Worm (Caenorhabditis elegans) whole organism, midembryonic: Measurements from ENCODE around the gene fubl-1.

Experiments
- T22C8.4 ChIP-seq: fragments of 200-800 bp; sonication (Bioruptor generic); IDR thresholded peaks from 2 replicates; pipeline ENCODE4 v1.3.6; 2022; ENCODE audit warnings: missing genetic modification characterization, missing compliant biosample characterization
- cog-1 ChIP-seq: sonication (generic microtip); optimal IDR thresholded peaks from 2 replicates; lab custom pipeline; 2016; ENCODE audit warnings: missing genetic modification characterization, missing compliant biosample characterization
- flt-1 ChIP-seq: fragments of 200-800 bp; sonication (Bioruptor generic); IDR thresholded peaks from 2 replicates; pipeline ENCODE4 v1.3.6; 2022; ENCODE audit warnings: missing genetic modification characterization, missing compliant biosample characterization
- klf-2 ChIP-seq: fragments of 200-800 bp; sonication (Bioruptor generic); conservative IDR thresholded peaks from 2 replicates; pipeline ENCODE4 v1.3.6; 2022; ENCODE audit warnings: missing genetic modification reagents, missing genetic modification characterization, missing compliant biosample characterization
- med-1 ChIP-seq: sonication (generic microtip); optimal IDR thresholded peaks from 2 replicates; lab custom pipeline; 2017; ENCODE audit warnings: missing genetic modification characterization, mild to moderate bottlenecking, missing compliant biosample characterization, antibody characterized with exemption, missing genetic modification reagents; ENCODE audit not compliant: insufficient read depth
- ref-1 ChIP-seq: fragments of 200-800 bp; sonication (Bioruptor generic); conservative IDR thresholded peaks from 2 replicates; pipeline ENCODE4 v1.3.6; 2022; ENCODE audit warnings: missing genetic modification reagents, missing genetic modification characterization, missing compliant biosample characterization
- tab-1 ChIP-seq: fragments of 200-800 bp; sonication (Bioruptor generic); IDR thresholded peaks from 2 replicates; pipeline ENCODE4 v1.3.6; 2022; ENCODE audit warnings: missing genetic modification characterization, missing compliant biosample characterization
- ztf-23 ChIP-seq: fragments of 200-800 bp; sonication (Bioruptor generic); IDR thresholded peaks from 2 replicates; pipeline ENCODE4 v1.3.6; 2022; ENCODE audit warnings: missing genetic modification reagents, missing genetic modification characterization, missing compliant biosample characterization
- ztf-29 ChIP-seq: fragments of 200-800 bp; sonication (Bioruptor generic); IDR thresholded peaks from 2 replicates; pipeline ENCODE4 v1.3.6; 2022; ENCODE audit warnings: missing genetic modification reagents, missing genetic modification characterization, missing compliant biosample characterization

fubl-1 gene

ce11 chrV:10204863-10205338, 33.8 kb downstream of the fubl-1 start, which contains the start of the genes ZK856.19 and ZK856.11:
ZK856.19 (minus strand) TSS chrV:10204913.
ZK856.11 (minus strand) TSS chrV:10204938.
- no peak for TF ChIP-seq flt-1 (GFP tag; lab: Robert Waterston, UW)

DNA sequence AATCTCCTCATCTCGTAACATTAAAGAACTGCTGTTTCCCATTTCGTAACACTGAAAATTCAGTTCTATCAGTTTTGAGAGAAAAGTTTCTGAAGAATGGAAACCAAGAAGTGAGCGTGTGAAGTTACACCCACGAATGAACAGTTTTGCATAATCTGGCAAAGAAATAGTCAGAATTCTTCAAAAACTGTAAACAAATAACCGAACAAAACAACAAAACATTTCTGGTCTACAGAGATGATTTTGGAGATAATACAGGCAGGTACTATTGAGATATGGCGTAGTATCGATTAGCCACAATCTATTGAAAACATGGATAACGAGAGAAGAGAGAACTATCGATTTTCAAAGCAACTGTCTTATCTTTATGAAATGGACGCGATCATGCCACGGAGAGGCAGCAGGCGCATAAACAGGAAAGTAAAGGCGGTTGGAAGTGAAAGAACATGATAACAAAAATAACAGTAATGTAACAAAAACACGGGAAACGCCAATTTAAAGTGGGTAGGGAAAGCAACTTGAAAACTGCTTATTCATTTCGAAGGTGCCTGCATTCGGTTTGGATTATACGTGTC, 35.1 kb downstream of the fubl-1 start, which contains the start of gene chpf-1:
Gene chpf-1 (minus strand): TSS at position 51 of the 575 bp plus-strand sequence.
- TF ChIP-seq cog-1 (tag; lab: Kevin White, UChicago): no peak
- TF ChIP-seq flt-1 (GFP tag; lab: Robert Waterston, UW): no peak
- no peak for TF ChIP-seq ztf-29
- TF ChIP-seq tab-1 (GFP tag; lab: Robert Waterston, UW): no peak
- no peak for TF ChIP-seq klf-2 (GFP tag; lab: Robert Waterston, UW)
- TF ChIP-seq med-1 (GFP tag; lab: Kevin White, UChicago): no peak
- no peak for TF ChIP-seq ref-1 (GFP tag; lab: Robert Waterston, UW)
- TF ChIP-seq ztf-23: no peak
- no peak; the same call in 1 of the 2 replicates for TF ChIP-seq T22C8.4 (GFP tag; lab: Robert Waterston, UW)

DNA sequence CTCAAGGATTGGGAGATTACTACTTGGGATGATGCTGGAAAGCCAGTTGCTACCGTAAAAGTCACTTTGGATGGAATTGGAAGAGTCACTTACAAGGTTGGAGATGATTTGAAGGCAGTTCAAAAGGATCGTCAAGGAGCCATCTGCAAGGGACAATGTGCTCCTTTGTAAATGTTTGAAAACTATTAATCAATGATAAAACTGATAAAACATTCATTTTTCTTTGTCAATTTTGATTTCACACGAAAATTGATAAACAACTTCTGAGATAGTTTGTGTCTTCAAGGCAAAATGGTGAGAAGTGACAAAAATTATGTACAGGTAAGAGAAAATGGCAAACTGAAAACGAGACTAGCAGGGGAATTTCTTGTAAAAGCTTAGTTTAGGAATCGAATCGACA, 36.3 kb downstream of the fubl-1 start:
- TF ChIP-seq med-1 (GFP tag; lab: Kevin White, UChicago) (no peak), ztf-23 (no peak), tab-1 (GFP tag; lab: Robert Waterston, UW) (no peak), ztf-29 (no peak), T22C8.4 (GFP tag; lab: Robert Waterston, UW) (no peak), cog-1 (tag; lab: Kevin White, UChicago) (no peak), flt-1 (GFP tag; lab: Robert Waterston, UW) (no peak), ref-1 (GFP tag; lab: Robert Waterston, UW) (no peak), klf-2 (GFP tag; lab: Robert Waterston, UW) (no peak)

DNA sequence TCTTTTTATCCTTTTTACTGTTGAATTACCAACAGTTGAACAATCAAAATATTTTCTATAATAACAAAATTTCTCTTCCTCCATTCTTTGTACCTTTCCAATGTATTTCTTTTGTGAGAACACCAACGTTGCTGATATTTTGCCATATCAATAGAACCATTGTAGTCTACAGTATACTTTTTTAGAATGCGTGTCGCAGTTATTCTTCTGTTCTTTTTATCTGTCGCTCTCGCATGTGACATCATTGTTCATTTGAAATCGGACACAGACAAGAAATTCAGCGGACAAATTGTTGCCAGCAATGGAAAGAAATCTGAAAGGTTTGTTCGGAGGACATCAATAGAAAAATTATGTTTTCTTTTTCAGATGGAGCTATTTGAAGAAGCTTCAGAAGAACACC, 36.8 kb downstream of the fubl-1 start, which contains the start of gene ZK856.7:
Gene ZK856.7 (plus strand): TSS at position 186 of the 400 bp plus-strand sequence.
- no peak for TF ChIP-seq klf-2 (GFP tag; lab: Robert Waterston, UW)
- TF ChIP-seq T22C8.4 (GFP tag; lab: Robert Waterston, UW): no peak
- no peak for TF ChIP-seq med-1 (GFP tag; lab: Kevin White, UChicago)
- no peak for TF ChIP-seq ztf-23
- no peak for TF ChIP-seq ref-1 (GFP tag; lab: Robert Waterston, UW)
- no peak for TF ChIP-seq tab-1 (GFP tag; lab: Robert Waterston, UW)
- no peak for TF ChIP-seq cog-1 (tag; lab: Kevin White, UChicago)
- TF ChIP-seq ztf-29: no peak
- TF ChIP-seq flt-1 (GFP tag; lab: Robert Waterston, UW): no peak

DNA sequence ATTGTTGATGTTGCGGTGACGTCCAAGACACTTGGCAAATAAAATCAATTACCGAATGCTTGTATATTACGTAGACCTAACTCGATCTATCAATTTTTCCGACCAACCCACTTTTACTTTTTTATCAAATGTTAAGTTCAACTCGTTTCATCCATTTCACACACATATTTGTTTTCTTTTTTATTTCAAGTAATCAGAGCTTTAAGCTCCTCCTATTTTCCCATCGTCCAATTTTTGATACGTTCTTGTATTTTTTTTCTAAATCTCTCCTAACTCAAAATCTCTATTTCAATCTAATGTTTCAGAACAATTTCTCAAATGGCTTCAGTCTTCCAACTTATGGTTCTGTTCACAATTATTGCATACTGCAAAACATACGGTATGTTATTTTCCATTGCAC, 40.3 kb downstream of the fubl-1 start, which contains the start of gene ZK856.6:
Gene ZK856.6 (plus strand): TSS at position 301 of the 400 bp plus-strand sequence.
- TF ChIP-seq ztf-23: no peak
- TF ChIP-seq med-1 (GFP tag; lab: Kevin White, UChicago): no peak
- no peak for TF ChIP-seq klf-2 (GFP tag; lab: Robert Waterston, UW)
- TF ChIP-seq ztf-29: no peak
- TF ChIP-seq tab-1 (GFP tag; lab: Robert Waterston, UW): no peak
- no peak for TF ChIP-seq ref-1 (GFP tag; lab: Robert Waterston, UW)
- no peak for TF ChIP-seq flt-1 (GFP tag; lab: Robert Waterston, UW)
- TF ChIP-seq cog-1 (tag; lab: Kevin White, UChicago): no peak
- TF ChIP-seq T22C8.4 (GFP tag; lab: Robert Waterston, UW): no peak

DNA sequence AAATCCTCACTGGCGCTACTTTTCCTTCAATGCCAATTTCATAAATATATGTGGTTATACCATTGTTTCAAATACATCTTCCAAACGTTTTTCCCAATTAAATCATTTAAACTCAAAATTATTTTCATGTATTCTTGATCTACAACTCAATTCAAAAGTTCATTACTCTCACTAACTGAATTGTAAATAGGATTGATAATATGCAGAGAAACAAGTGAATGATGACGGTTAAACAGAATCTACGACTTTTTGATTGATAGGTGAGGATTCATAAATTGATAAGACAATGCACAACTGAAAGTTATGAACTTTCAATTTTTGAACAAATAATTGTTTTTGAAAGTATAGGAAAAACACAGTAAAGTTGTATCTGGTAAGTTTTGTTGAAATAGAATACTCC, 47.4 kb downstream of the fubl-1 start:
- TF ChIP-seq ref-1 (GFP tag; lab: Robert Waterston, UW): no peak
- TF ChIP-seq ztf-29: no peak
- no peak for TF ChIP-seq flt-1 (GFP tag; lab: Robert Waterston, UW)
- TF ChIP-seq ztf-23: no peak
- TF ChIP-seq klf-2 (GFP tag; lab: Robert Waterston, UW): no peak
- TF ChIP-seq cog-1 (tag; lab: Kevin White, UChicago): no peak
- TF ChIP-seq med-1 (GFP tag; lab: Kevin White, UChicago): no peak
- TF ChIP-seq T22C8.4 (GFP tag; lab: Robert Waterston, UW): no peak
- no peak for TF ChIP-seq tab-1 (GFP tag; lab: Robert Waterston, UW)

DNA sequence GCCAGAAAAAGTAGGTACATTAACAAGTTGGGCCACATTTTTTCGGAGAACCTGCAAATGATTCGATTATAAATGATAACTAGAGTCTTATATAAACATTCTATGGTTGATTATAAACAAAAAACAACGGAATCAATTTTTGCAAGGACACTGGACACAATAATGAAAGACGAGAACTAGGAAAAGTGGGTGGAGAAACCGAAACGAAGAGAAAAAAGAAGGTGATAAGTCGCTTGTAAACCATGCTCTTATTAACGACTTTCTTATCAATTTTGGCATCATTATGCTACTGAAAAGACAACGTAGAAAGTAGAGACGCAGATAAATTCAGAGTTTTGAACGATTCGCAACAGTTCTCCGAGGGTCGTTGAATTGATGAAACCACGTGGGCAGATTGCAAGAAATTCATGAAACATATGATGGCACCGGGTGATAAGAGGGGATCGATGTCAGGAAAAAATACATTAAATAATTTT, 48.5 kb downstream of the fubl-1 start, which contains the start of gene ZK856.5:
Gene ZK856.5 (minus strand): TSS at position 51 of the 476 bp plus-strand sequence.
- TF ChIP-seq med-1 (GFP tag; lab: Kevin White, UChicago): no peak
- no peak for TF ChIP-seq ref-1 (GFP tag; lab: Robert Waterston, UW)
- no peak for TF ChIP-seq flt-1 (GFP tag; lab: Robert Waterston, UW)
- TF ChIP-seq tab-1 (GFP tag; lab: Robert Waterston, UW): no peak
- TF ChIP-seq ztf-29: no peak
- no peak for TF ChIP-seq T22C8.4 (GFP tag; lab: Robert Waterston, UW)
- TF ChIP-seq klf-2 (GFP tag; lab: Robert Waterston, UW): no peak
- TF ChIP-seq cog-1 (tag; lab: Kevin White, UChicago): no peak
- TF ChIP-seq ztf-23: no peak
